Worm (Caenorhabditis elegans) whole organism, early embryonic: Measurements from ENCODE around the gene rpia-1.
A peak's percentile ranks its signal among the peaks of the same experiment; 100 is the strongest.

Source experiments
- B0310.2 ChIP-seq: sonication (generic microtip); optimal IDR thresholded peaks from 2 replicates; lab custom pipeline; 2016; ENCODE audit warnings: mild to moderate bottlenecking, missing genetic modification characterization, missing compliant biosample characterization
- F13C5.2 ChIP-seq: sonication (generic microtip); optimal IDR thresholded peaks from 2 replicates; lab custom pipeline; 2017; ENCODE audit warnings: mild to moderate bottlenecking, missing genetic modification characterization, inconsistent platforms, missing compliant biosample characterization
- aly-1 ChIP-seq: sonication (generic microtip); optimal IDR thresholded peaks from 2 replicates; lab custom pipeline; 2016; ENCODE audit warnings: missing genetic modification characterization, missing compliant biosample characterization
- ama-1 ChIP-seq: fragments of 150-350 bp; optimal IDR thresholded peaks from 2 replicates; lab custom pipeline; 2014
- ceh-13 ChIP-seq: fragments of 200-800 bp; sonication (Bioruptor generic); optimal IDR thresholded peaks from 2 replicates; lab custom pipeline; 2018; ENCODE audit warnings: mild to moderate bottlenecking, missing genetic modification characterization, missing compliant biosample characterization
- ceh-36 ChIP-seq: sonication (generic microtip); optimal IDR thresholded peaks from 2 replicates; lab custom pipeline; 2016; ENCODE audit warnings: missing genetic modification characterization, inconsistent platforms, missing compliant biosample characterization
- ets-7 ChIP-seq: sonication (generic microtip); optimal IDR thresholded peaks from 2 replicates; lab custom pipeline; 2016; ENCODE audit warnings: missing genotype, missing genetic modification characterization, missing compliant biosample characterization
- flt-1 ChIP-seq: fragments of 200-800 bp; sonication (Bioruptor generic); IDR thresholded peaks from 2 replicates; pipeline ENCODE4 v1.3.6; 2022; ENCODE audit warnings: missing genetic modification characterization, missing compliant biosample characterization
- hmbx-1 ChIP-seq: sonication (generic microtip); optimal IDR thresholded peaks from 2 replicates; lab custom pipeline; 2016; ENCODE audit warnings: mild to moderate bottlenecking, missing genetic modification characterization, missing compliant biosample characterization
- hmg-4 ChIP-seq: fragments of 200-800 bp; sonication (Bioruptor generic); optimal IDR thresholded peaks from 2 replicates; lab custom pipeline; 2018; ENCODE audit warnings: mild to moderate bottlenecking, missing genetic modification characterization, missing compliant biosample characterization
- hnd-1 ChIP-seq: sonication (generic microtip); optimal IDR thresholded peaks from 2 replicates; lab custom pipeline; 2016; ENCODE audit warnings: missing genetic modification characterization, missing compliant biosample characterization
- pes-1 ChIP-seq: fragments of 200-800 bp; sonication (Bioruptor generic); IDR thresholded peaks from 2 replicates; pipeline ENCODE4 v1.3.6; 2022; ENCODE audit warnings: missing genetic modification reagents, missing genetic modification characterization, missing compliant biosample characterization
- scrt-1 ChIP-seq: fragments of 200-800 bp; sonication (Bioruptor generic); IDR thresholded peaks from 2 replicates; pipeline ENCODE4 v1.3.6; 2022; ENCODE audit warnings: missing genetic modification characterization, missing compliant biosample characterization
- sea-1 ChIP-seq: fragments of 200-800 bp; sonication (Bioruptor generic); conservative IDR thresholded peaks from 2 replicates; pipeline ENCODE4 v1.3.6; 2022; ENCODE audit warnings: missing genetic modification characterization, missing compliant biosample characterization
- tbx-11 ChIP-seq: fragments of 200-800 bp; sonication (Bioruptor generic); IDR thresholded peaks from 2 replicates; pipeline ENCODE4 v1.3.6; 2022; ENCODE audit warnings: missing genetic modification characterization, missing compliant biosample characterization
- tbx-37 ChIP-seq: fragments of 200-800 bp; sonication (Bioruptor generic); conservative IDR thresholded peaks from 2 replicates; pipeline ENCODE4 v1.3.6; 2022; ENCODE audit warnings: missing genetic modification reagents, missing genetic modification characterization, missing compliant biosample characterization
- tra-4 ChIP-seq: sonication (generic microtip); optimal IDR thresholded peaks from 2 replicates; lab custom pipeline; 2017; ENCODE audit warnings: missing genetic modification characterization, missing compliant biosample characterization

The rpia-1 gene

DNA sequence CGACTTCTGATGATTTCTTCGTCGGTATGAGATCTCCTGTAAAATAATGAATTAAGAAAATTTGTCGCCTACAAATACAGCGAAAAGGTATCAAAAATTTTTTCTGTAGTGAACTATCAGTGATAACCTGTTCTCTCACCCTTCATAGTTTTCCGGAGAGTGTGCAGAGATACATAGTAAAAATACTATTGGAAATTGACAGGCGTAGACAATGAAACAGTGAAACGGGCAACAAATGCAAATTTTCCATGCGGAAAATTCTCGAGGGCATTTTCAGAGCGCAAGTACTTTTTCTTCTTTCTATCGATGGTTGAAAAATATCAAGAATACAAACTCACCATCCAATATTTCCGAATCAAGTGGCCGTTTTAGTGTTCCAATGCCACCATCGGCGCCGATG, 35.7 kb upstream of the rpia-1 start:
- TF ChIP-seq B0310.2 (no peak), ceh-36 (tag; lab: Kevin White, UChicago) (no peak), hmg-4 (no peak), tra-4 (tag; lab: Kevin White, UChicago) (no peak), aly-1 (tag; lab: Kevin White, UChicago) (no peak), scrt-1 (GFP tag; lab: Robert Waterston, UW) (no peak), hmbx-1 (tag; lab: Kevin White, UChicago) (no peak), hnd-1 (no peak), sea-1 (GFP tag; lab: Robert Waterston, UW) (no peak), tbx-11 (GFP tag; lab: Robert Waterston, UW) (no peak), flt-1 (no peak), ceh-13 (no peak), ama-1 (lab: Kevin White, UChicago) (no peak), tbx-37 (no peak), pes-1 (GFP tag; lab: Robert Waterston, UW) (no peak)

DNA sequence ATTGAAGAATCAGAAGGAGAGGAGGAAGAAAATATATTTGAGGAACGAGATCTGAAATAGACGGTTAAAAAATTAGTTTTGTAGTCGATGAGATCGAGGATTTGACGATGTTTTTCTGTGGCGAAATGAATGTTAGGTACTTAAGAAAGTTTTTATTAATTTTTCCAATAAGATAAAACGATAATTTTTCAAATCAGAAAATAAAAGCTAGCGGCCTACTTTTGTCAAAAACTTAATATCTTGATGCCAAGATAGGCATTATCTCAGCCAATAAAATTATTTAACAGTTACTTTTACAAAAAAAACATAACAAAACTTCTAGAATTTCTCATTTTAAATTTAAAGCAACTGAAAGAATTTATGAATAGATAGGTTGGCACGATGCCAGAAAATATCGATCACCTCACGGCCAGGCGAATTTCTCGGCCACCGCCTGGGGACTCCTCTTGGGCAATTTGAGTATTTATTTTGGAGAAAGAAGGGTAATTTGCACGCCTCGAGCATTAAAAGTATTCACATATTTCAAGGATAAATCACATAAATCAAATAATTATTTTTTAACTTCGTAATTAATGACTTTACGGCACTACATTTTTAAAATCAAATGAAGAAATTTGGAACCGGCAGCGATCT, 35.1 kb upstream of the rpia-1 start, which contains the start of gene fubl-2:
Gene fubl-2 (minus strand): TSS at position 51 of the 633 bp plus-strand sequence.
- no peak for TF ChIP-seq aly-1 (tag; lab: Kevin White, UChicago)
- TF ChIP-seq tbx-37: peak; percentile 64; the same call in 1 of the 2 replicates

DNA sequence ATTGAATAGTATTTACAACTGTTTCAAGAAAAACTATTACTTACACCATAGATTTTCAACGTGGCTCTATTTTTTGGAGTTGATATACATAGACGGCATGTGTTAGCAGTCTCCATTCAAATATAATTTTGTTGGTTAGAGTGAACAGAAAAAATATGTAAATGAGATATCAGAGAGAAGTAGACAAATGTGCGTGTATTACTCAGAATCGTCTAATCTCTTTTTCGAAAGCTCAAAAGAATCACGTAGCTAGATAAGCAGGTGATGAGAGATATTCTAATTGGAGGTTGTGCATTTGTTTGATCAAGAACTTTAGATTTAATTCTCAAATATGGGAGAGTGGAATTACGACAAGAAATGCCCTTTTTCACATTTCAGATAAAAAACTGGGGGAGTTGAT, 32.4 kb upstream of the rpia-1 start, which contains the start of gene ZK418.10:
Gene ZK418.10 (minus strand): TSS at position 148 of the 400 bp plus-strand sequence.
- TF ChIP-seq F13C5.2 (tag; lab: Kevin White, UChicago) (no peak), sea-1 (GFP tag; lab: Robert Waterston, UW) (no peak), pes-1 (GFP tag; lab: Robert Waterston, UW) (no peak), tra-4 (tag; lab: Kevin White, UChicago) (no peak), hmbx-1 (tag; lab: Kevin White, UChicago) (no peak), tbx-11 (GFP tag; lab: Robert Waterston, UW) (no peak), ets-7 (no peak), tbx-37 (no peak), hnd-1 (no peak), B0310.2 (no peak), aly-1 (tag; lab: Kevin White, UChicago) (no peak), ceh-13 (no peak), ceh-36 (tag; lab: Kevin White, UChicago) (no peak), flt-1 (no peak), ama-1 (lab: Kevin White, UChicago) (no peak), scrt-1 (GFP tag; lab: Robert Waterston, UW) (no peak)

DNA sequence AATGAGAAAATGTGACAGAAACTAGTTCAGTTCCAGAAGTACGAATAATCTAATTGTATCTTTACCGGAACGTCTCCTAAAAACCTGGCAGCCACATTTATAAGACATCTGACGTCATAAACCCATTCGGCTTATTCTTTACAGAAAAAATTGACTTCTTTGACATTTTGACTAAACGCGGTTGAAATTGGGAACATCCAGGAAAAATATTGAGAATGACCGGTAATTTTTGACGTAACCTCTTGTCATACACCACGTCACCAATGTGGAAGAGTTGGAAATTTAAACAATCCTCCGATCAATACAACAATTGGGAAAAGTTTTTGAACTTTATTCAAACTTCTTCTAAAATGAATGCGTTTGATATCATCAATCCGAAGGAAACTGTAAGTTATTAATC, 31.9 kb upstream of the rpia-1 start, which contains the start of gene ZK418.2:
Gene ZK418.2 (plus strand): TSS at position 301 of the 400 bp plus-strand sequence.
- no peak for TF ChIP-seq tra-4 (tag; lab: Kevin White, UChicago)
- no peak for TF ChIP-seq flt-1
- no peak for TF ChIP-seq pes-1 (GFP tag; lab: Robert Waterston, UW)
- no peak for TF ChIP-seq ceh-36 (tag; lab: Kevin White, UChicago)
- no peak for TF ChIP-seq tbx-11 (GFP tag; lab: Robert Waterston, UW)
- no peak for TF ChIP-seq aly-1 (tag; lab: Kevin White, UChicago)

DNA sequence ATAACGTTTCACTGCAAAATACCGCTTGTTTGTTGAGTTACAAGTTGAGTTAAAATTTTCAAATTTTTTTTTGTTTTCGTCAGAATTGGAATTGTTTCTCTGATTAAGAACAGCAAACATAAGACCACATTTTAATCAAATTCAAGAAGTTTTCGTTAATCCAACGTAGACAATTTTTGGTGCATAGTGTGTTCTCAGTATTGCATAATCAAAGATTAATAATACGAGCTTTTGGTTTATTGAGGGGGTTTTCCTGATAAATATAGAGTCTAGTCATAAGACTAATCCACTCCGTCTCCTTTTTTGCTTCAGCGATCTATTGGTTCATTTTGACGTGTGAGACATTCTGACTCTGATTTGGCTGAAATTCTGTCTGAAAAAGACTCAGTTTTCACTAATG, 27.8 kb upstream of the rpia-1 start, which contains the start of gene nhr-9:
Gene nhr-9 (plus strand): TSS at position 307 of the 400 bp plus-strand sequence.
- TF ChIP-seq ceh-36 (tag; lab: Kevin White, UChicago): no peak
- no peak for TF ChIP-seq sea-1 (GFP tag; lab: Robert Waterston, UW)
- TF ChIP-seq hmbx-1 (tag; lab: Kevin White, UChicago): no peak
- TF ChIP-seq pes-1 (GFP tag; lab: Robert Waterston, UW): no peak
- no peak for TF ChIP-seq hmg-4
- TF ChIP-seq ama-1 (lab: Kevin White, UChicago): no peak
- TF ChIP-seq scrt-1 (GFP tag; lab: Robert Waterston, UW): no peak
- TF ChIP-seq B0310.2: no peak
- no peak for TF ChIP-seq F13C5.2 (tag; lab: Kevin White, UChicago)
- no peak for TF ChIP-seq tbx-11 (GFP tag; lab: Robert Waterston, UW)
- TF ChIP-seq tra-4 (tag; lab: Kevin White, UChicago): no peak
- no peak for TF ChIP-seq ets-7
- no peak for TF ChIP-seq flt-1
- no peak for TF ChIP-seq tbx-37

DNA sequence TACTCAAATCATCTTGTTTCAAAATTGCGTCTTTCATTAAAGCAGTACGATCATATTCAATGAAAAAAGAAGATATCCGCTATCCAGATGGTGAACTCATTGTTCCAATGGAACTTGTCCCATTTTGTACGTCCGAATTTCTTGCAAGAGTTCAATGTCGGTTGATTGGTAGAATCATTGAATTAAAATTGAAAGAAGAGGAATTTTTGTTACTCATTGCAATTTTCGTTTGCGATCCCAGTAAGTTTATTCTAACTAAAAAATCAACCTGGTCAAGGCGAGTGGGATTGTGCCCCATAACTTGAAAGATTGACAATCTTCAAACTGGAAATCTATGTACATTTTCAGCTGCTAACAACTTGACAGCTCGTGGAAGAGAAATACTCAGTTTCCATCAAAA, 26.4 kb upstream of the rpia-1 start:
- TF ChIP-seq sea-1 (GFP tag; lab: Robert Waterston, UW) (no peak), ceh-36 (tag; lab: Kevin White, UChicago) (no peak), tbx-11 (GFP tag; lab: Robert Waterston, UW) (no peak), aly-1 (tag; lab: Kevin White, UChicago) (no peak), tra-4 (tag; lab: Kevin White, UChicago) (no peak), hmg-4 (no peak), hmbx-1 (tag; lab: Kevin White, UChicago) (no peak), ceh-13 (no peak), ama-1 (lab: Kevin White, UChicago) (no peak), B0310.2 (no peak), F13C5.2 (tag; lab: Kevin White, UChicago) (no peak), ets-7 (no peak)

DNA sequence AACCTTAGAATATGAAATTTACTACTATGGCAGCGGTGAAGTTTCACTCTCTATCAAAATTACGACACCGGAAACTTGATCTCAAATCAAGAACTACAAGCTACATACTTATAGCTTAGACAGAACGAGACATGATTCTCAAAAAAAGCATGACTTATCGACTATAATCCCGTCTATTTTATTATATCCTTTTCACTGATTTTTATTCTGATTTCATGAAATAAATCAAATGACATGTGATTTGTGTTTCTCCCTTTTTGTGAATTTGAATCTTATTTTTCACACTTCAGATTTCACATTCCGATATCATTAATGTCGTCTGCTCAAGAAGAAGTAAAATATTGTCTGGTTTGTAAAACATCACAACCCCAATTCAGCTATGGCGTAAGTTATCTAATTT, 22.9 kb upstream of the rpia-1 start, which contains the start of gene ZK418.11:
Gene ZK418.11 (plus strand): TSS at position 289 of the 400 bp plus-strand sequence.
- TF ChIP-seq hnd-1 (no peak), hmbx-1 (tag; lab: Kevin White, UChicago) (no peak), tbx-37 (no peak), flt-1 (no peak), tra-4 (tag; lab: Kevin White, UChicago) (no peak), ets-7 (no peak), B0310.2 (no peak), pes-1 (GFP tag; lab: Robert Waterston, UW) (no peak), F13C5.2 (tag; lab: Kevin White, UChicago) (no peak), sea-1 (GFP tag; lab: Robert Waterston, UW) (no peak), ceh-36 (tag; lab: Kevin White, UChicago) (no peak), hmg-4 (no peak), ama-1 (lab: Kevin White, UChicago) (no peak), tbx-11 (GFP tag; lab: Robert Waterston, UW) (no peak), aly-1 (tag; lab: Kevin White, UChicago) (no peak), ceh-13 (no peak), scrt-1 (GFP tag; lab: Robert Waterston, UW) (no peak)
